Worm (Caenorhabditis elegans) whole organism, L4 larva: ENCODE results near the gene rml-3.
A peak's percentile ranks its signal among the peaks of the same experiment; 100 is the strongest.

Experiments used
- ceh-82 ChIP-seq: sonication (generic microtip); optimal IDR thresholded peaks from 2 replicates; lab custom pipeline; 2017; ENCODE audit warnings: missing biosample characterization, missing genetic modification characterization
- dmd-6 ChIP-seq: fragments of 200-800 bp; sonication (Bioruptor generic); IDR thresholded peaks from 2 replicates; pipeline ENCODE4 v1.3.6; 2022; ENCODE audit warnings: missing genetic modification reagents, missing genetic modification characterization, missing compliant biosample characterization
- egl-27 ChIP-seq: sonication (generic microtip); optimal IDR thresholded peaks from 3 replicates; lab custom pipeline; 2017; ENCODE audit warnings: missing biosample characterization, missing genetic modification reagents, missing genetic modification characterization
- fos-1 ChIP-seq: fragments of 150-350 bp; optimal IDR thresholded peaks from 2 replicates; lab custom pipeline; 2014; ENCODE audit warnings: missing biosample characterization, missing genetic modification characterization
- gei-8 ChIP-seq: fragments of 200-800 bp; sonication (Bioruptor generic); optimal IDR thresholded peaks from 2 replicates; lab custom pipeline; 2018; ENCODE audit warnings: mild to moderate bottlenecking, missing genetic modification characterization, missing compliant biosample characterization
- jun-1 ChIP-seq: fragments of 150-350 bp; optimal IDR thresholded peaks from 2 replicates; lab custom pipeline; 2014; ENCODE audit warnings: missing biosample characterization, missing genetic modification reagents, missing genetic modification characterization
- nhr-11 ChIP-seq: fragments of 150-350 bp; optimal IDR thresholded peaks from 2 replicates; lab custom pipeline; 2014; ENCODE audit warnings: missing biosample characterization, missing genetic modification characterization
- nhr-237 ChIP-seq: sonication (generic microtip); optimal IDR thresholded peaks from 2 replicates; lab custom pipeline; 2017; ENCODE audit warnings: missing biosample characterization, missing genetic modification characterization
- set-16 ChIP-seq: fragments of 200-800 bp; sonication (Bioruptor generic); IDR thresholded peaks from 2 replicates; pipeline ENCODE4 v1.3.6; 2022; ENCODE audit warnings: missing genetic modification reagents, missing genetic modification characterization, missing compliant biosample characterization
- spr-1 ChIP-seq: sonication (generic microtip); optimal IDR thresholded peaks from 2 replicates; lab custom pipeline; 2016; ENCODE audit warnings: mild to moderate bottlenecking, missing genetic modification characterization, missing compliant biosample characterization

DNA sequence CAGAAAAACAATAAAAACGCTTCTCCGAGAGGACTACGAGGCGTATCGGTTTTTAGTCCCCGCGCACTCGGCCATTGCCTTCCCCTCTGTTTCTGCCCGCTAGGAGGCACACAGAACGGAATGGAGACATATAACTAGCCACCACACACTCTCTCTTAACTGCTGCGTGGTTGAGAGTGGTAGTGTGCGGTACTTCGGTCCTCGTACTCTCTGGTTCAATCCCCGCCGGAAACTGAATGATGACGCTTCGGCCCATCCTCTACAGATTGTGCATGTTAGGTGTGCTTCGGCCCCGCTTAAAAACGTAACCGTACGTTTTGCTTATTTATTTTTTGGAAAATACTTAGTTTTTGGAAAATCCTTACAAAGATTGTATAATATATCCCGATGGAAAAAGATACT is 31.2 kb downstream of the rml-3 start, which contains the start of gene T13C5.6:
- TF ChIP-seq fos-1 (tag; lab: Kevin White, UChicago): no peak
- peak; percentile 93 for TF ChIP-seq spr-1
- TF ChIP-seq dmd-6 (GFP tag; lab: Robert Waterston, UW): peak; percentile 88
- TF ChIP-seq egl-27 (tag; lab: Kevin White, UChicago): no peak
- no peak for TF ChIP-seq nhr-237 (tag; lab: Kevin White, UChicago)
- TF ChIP-seq set-16 (GFP tag; lab: Robert Waterston, UW): peak; percentile 73
- TF ChIP-seq gei-8 (GFP tag; lab: Kevin White, UChicago): peak; percentile 77
- peak; percentile 80 for TF ChIP-seq jun-1 (tag; lab: Kevin White, UChicago)
- TF ChIP-seq ceh-82 (tag; lab: Kevin White, UChicago): peak; percentile 6
- TF ChIP-seq nhr-11 (tag; lab: Kevin White, UChicago): peak; percentile 88
